Fruit fly (Drosophila melanogaster): ENCODE data around the gene Amt.

The Amt gene

dm6 chr3R:15222973-15223372 lies 26.0 kb downstream of the Amt start, which contains the start of gene Polr2G (continued):
- TF ChIP-seq trem (tag; optimal IDR thresholded peaks at IDR 0.05) (no peak), CG9932 (GFP tag; IDR thresholded peaks at IDR 0.05) (no peak), CG30403 (GFP tag; optimal IDR thresholded peaks at IDR 0.05) (no peak), CG15514 (GFP tag; optimal IDR thresholded peaks at IDR 0.05) (no peak), CG4404 (GFP tag; IDR thresholded peaks at IDR 0.05) (no peak), CG7745 (tag; optimal IDR thresholded peaks at IDR 0.05) (no peak), CG12744 (GFP tag; optimal IDR thresholded peaks at IDR 0.05) (no peak), CG9876 (GFP tag; optimal IDR thresholded peaks at IDR 0.05) (no peak), CG31365 (tag; optimal IDR thresholded peaks at IDR 0.05) (no peak), Sry-δ (GFP tag; optimal IDR thresholded peaks at IDR 0.05) (no peak), CG10543 (GFP tag; optimal IDR thresholded peaks at IDR 0.05) (no peak), chinmo (GFP tag; IDR thresholded peaks at IDR 0.05; ENCODE audit: partially characterized antibody) (no peak), YL-1 (GFP tag; optimal IDR thresholded peaks at IDR 0.05) (peak; percentile 34), CG18476 (GFP tag; optimal IDR thresholded peaks at IDR 0.05) (no peak), ap (GFP tag; IDR thresholded peaks at IDR 0.05) (no peak), gfzf (GFP tag; optimal IDR thresholded peaks at IDR 0.05) (peak; percentile 63), da (GFP tag; optimal IDR thresholded peaks at IDR 0.05) (no peak), Optix (GFP tag; IDR thresholded peaks at IDR 0.05) (no peak), lov (optimal IDR thresholded peaks at IDR 0.05) (no peak), lov (GFP tag; IDR thresholded peaks at IDR 0.05) (no peak), Drgx (GFP tag; IDR thresholded peaks at IDR 0.05) (no peak), HLH4C (GFP tag; IDR thresholded peaks at IDR 0.05; ENCODE audit: partially characterized antibody) (no peak), tio (GFP tag; optimal IDR thresholded peaks at IDR 0.05) (no peak), maf-S (GFP tag; optimal IDR thresholded peaks at IDR 0.05) (no peak), CG14710 (tag; optimal IDR thresholded peaks at IDR 0.05) (peak; percentile 10), sr (GFP tag; IDR thresholded peaks at IDR 0.05) (no peak), Doc2 (GFP tag; IDR thresholded peaks at IDR 0.05) (no peak), otp (GFP tag; IDR thresholded peaks at IDR 0.05) (no peak), cas (GFP tag; IDR thresholded peaks at IDR 0.05) (no peak), CG1832 (GFP tag; optimal IDR thresholded peaks at IDR 0.05) (no peak), NfI (GFP tag; optimal IDR thresholded peaks at IDR 0.05) (no peak), tll (GFP tag; optimal IDR thresholded peaks at IDR 0.05) (no peak), btn (GFP tag; optimal IDR thresholded peaks at IDR 0.05) (no peak), CG7987 (GFP tag; optimal IDR thresholded peaks at IDR 0.05) (no peak), CG8290 (GFP tag; optimal IDR thresholded peaks at IDR 0.05) (no peak), CG8290 (tag; optimal IDR thresholded peaks at IDR 0.05) (no peak), CG15601 (tag; optimal IDR thresholded peaks at IDR 0.05) (no peak), CG8944 (GFP tag; optimal IDR thresholded peaks at IDR 0.05) (no peak), en (GFP tag; optimal IDR thresholded peaks at IDR 0.05) (no peak), CG32767 (GFP tag; IDR thresholded peaks at IDR 0.05) (no peak), Ptx1 (GFP tag; IDR thresholded peaks at IDR 0.05) (no peak), CG34422 (GFP tag; IDR thresholded peaks at IDR 0.05) (peak; percentile 13; the same call in 1 of the 3 replicates), Dll (GFP tag; IDR thresholded peaks at IDR 0.05; ENCODE audit: partially characterized antibody) (peak; percentile 28; the same call in 1 of the 4 replicates), CG14050 (GFP tag; IDR thresholded peaks at IDR 0.05) (no peak), CG17186 (GFP tag; optimal IDR thresholded peaks at IDR 0.05) (no peak), CG11723 (GFP tag; optimal IDR thresholded peaks at IDR 0.05) (no peak), CG12155 (GFP tag; optimal IDR thresholded peaks at IDR 0.05) (no peak), lilli (GFP tag; optimal IDR thresholded peaks at IDR 0.05) (no peak), CG7928 (GFP tag; optimal IDR thresholded peaks at IDR 0.05) (no peak), CG6765 (GFP tag; optimal IDR thresholded peaks at IDR 0.05) (no peak), unc-4 (GFP tag; IDR thresholded peaks at IDR 0.05; ENCODE audit: partially characterized antibody) (no peak), CG12299 (tag; optimal IDR thresholded peaks at IDR 0.05) (no peak)

Measured in whole organism, embryonic.